Fruit fly (Drosophila melanogaster): ENCODE data around the gene CG13983.

CG13983 gene

dm6 chr2L:6252258-6253004 lies 11.9 kb downstream of the CG13983 start (continued):
- TF ChIP-seq CG3163 (GFP tag; optimal IDR thresholded peaks at IDR 0.05) (peak; percentile 97), cas (GFP tag; IDR thresholded peaks at IDR 0.05) (no peak), sc (optimal IDR thresholded peaks at IDR 0.05) (no peak), sc (GFP tag; optimal IDR thresholded peaks at IDR 0.05) (no peak), schlank (tag; optimal IDR thresholded peaks at IDR 0.05) (no peak), toy (GFP tag; IDR thresholded peaks at IDR 0.05) (no peak), CG9609 (GFP tag; optimal IDR thresholded peaks at IDR 0.05) (no peak), CG10565 (GFP tag; optimal IDR thresholded peaks at IDR 0.05) (no peak), ind (GFP tag; optimal IDR thresholded peaks at IDR 0.05) (no peak), CG1647 (GFP tag; optimal IDR thresholded peaks at IDR 0.05) (no peak), kah (GFP tag; optimal IDR thresholded peaks at IDR 0.05) (no peak), sna (GFP tag; IDR thresholded peaks at IDR 0.05; ENCODE audit: partially characterized antibody) (no peak), tgo (GFP tag; IDR thresholded peaks at IDR 0.05) (no peak), gem (tag; optimal IDR thresholded peaks at IDR 0.05) (no peak), Chrac-16 (GFP tag; optimal IDR thresholded peaks at IDR 0.05) (no peak), pita (GFP tag; optimal IDR thresholded peaks at IDR 0.05) (no peak), Hr39 (optimal IDR thresholded peaks at IDR 0.05) (no peak), CG14014 (GFP tag; IDR thresholded peaks at IDR 0.05) (no peak), CG14965 (GFP tag; optimal IDR thresholded peaks at IDR 0.05; ENCODE audit: borderline replicate concordance) (no peak), Side (GFP tag; optimal IDR thresholded peaks at IDR 0.05) (no peak), CG9932 (GFP tag; IDR thresholded peaks at IDR 0.05) (no peak), CG42726 (GFP tag; IDR thresholded peaks at IDR 0.05; ENCODE audit: partially characterized antibody) (no peak), H15 (GFP tag; IDR thresholded peaks at IDR 0.05) (no peak), D19A (tag; optimal IDR thresholded peaks at IDR 0.05) (no peak), Stat92E (GFP tag; optimal IDR thresholded peaks at IDR 0.05) (no peak), inv (GFP tag; IDR thresholded peaks at IDR 0.05; ENCODE audit: partially characterized antibody) (no peak), Dad (GFP tag; optimal IDR thresholded peaks at IDR 0.05) (no peak), ewg (GFP tag; optimal IDR thresholded peaks at IDR 0.05) (no peak), CG7357 (GFP tag; IDR thresholded peaks at IDR 0.05) (no peak), ATbp (GFP tag; optimal IDR thresholded peaks at IDR 0.05) (peak; percentile 35), zf30C (GFP tag; optimal IDR thresholded peaks at IDR 0.05) (no peak), CG10979 (tag; optimal IDR thresholded peaks at IDR 0.05) (no peak), CG3838 (GFP tag; optimal IDR thresholded peaks at IDR 0.05) (no peak), Adf1 (GFP tag; IDR thresholded peaks at IDR 0.05) (no peak), CG31224 (GFP tag; IDR thresholded peaks at IDR 0.05) (no peak), chn (GFP tag; optimal IDR thresholded peaks at IDR 0.05) (no peak), CG17359 (tag; optimal IDR thresholded peaks at IDR 0.05) (no peak), CG13424 (tag; optimal IDR thresholded peaks at IDR 0.05) (no peak), luna (GFP tag; optimal IDR thresholded peaks at IDR 0.05) (no peak), Atf3 (GFP tag; optimal IDR thresholded peaks at IDR 0.05) (no peak), onecut (GFP tag; IDR thresholded peaks at IDR 0.05) (peak; percentile 44; the same call in 1 of the 2 replicates), salm (tag; optimal IDR thresholded peaks at IDR 0.05) (no peak), CG12299 (tag; optimal IDR thresholded peaks at IDR 0.05) (no peak), grau (tag; optimal IDR thresholded peaks at IDR 0.05) (no peak), stc (GFP tag; IDR thresholded peaks at IDR 0.05) (no peak), h (optimal IDR thresholded peaks at IDR 0.05) (no peak), Sox102F (GFP tag; optimal IDR thresholded peaks at IDR 0.05) (no peak), Bdp1 (GFP tag; optimal IDR thresholded peaks at IDR 0.05) (no peak), Pdp1 (GFP tag; optimal IDR thresholded peaks at IDR 0.05) (peak in 1 of 2 experiments; percentile 65), prd (optimal IDR thresholded peaks at IDR 0.05) (no peak), prd (GFP tag; IDR thresholded peaks at IDR 0.05) (no peak), Atf6 (GFP tag; IDR thresholded peaks at IDR 0.05) (no peak)

Data from whole organism, embryonic.